Worm (Caenorhabditis elegans): ENCODE results near the gene rom-2.

Gene rom-2

ce11 chrIII:9583224-9583623 lies 12.2 kb downstream of the rom-2 start:
- TF ChIP-seq ccch-3 (GFP tag; optimal IDR thresholded peaks at IDR 0.05) (no peak), Y53G8AR.9 (GFP tag; conservative IDR thresholded peaks at IDR 0.05) (no peak), ekl-4 (GFP tag; IDR thresholded peaks at IDR 0.05) (no peak), egl-18 (GFP tag; IDR thresholded peaks at IDR 0.05) (no peak), mes-4 (tag; optimal IDR thresholded peaks at IDR 0.05) (no peak)

- TF ChIP-seq F37B4.10 (GFP tag; IDR thresholded peaks at IDR 0.05): no peak
- TF ChIP-seq attf-3 (GFP tag; conservative IDR thresholded peaks at IDR 0.05): no peak
- no peak for TF ChIP-seq chd-7 (tag; optimal IDR thresholded peaks at IDR 0.05)
- no peak for TF ChIP-seq madf-3 (GFP tag; IDR thresholded peaks at IDR 0.05)
- TF ChIP-seq B0035.1 (tag; optimal IDR thresholded peaks at IDR 0.05): no peak
- TF ChIP-seq hsf-1 (GFP tag; IDR thresholded peaks at IDR 0.05): no peak
- TF ChIP-seq ztf-3 (GFP tag; optimal IDR thresholded peaks at IDR 0.05): no peak
- TF ChIP-seq B0336.3 (GFP tag; IDR thresholded peaks at IDR 0.05): no peak
- no peak for TF ChIP-seq ama-1 (optimal IDR thresholded peaks at IDR 0.05)
- TF ChIP-seq ama-1 (GFP tag; optimal IDR thresholded peaks at IDR 0.05): no peak
- no peak for TF ChIP-seq sptf-2 (GFP tag; optimal IDR thresholded peaks at IDR 0.05)
- no peak for TF ChIP-seq lin-35 (GFP tag; optimal IDR thresholded peaks at IDR 0.05)
- TF ChIP-seq bed-2 (GFP tag; IDR thresholded peaks at IDR 0.05): no peak
- no peak for TF ChIP-seq him-1 (tag; optimal IDR thresholded peaks at IDR 0.05)
- TF ChIP-seq snpc-1.3 (tag; optimal IDR thresholded peaks at IDR 0.05; ENCODE audit: insufficient read depth): no peak
- no peak for TF ChIP-seq hrde-1 (tag; optimal IDR thresholded peaks at IDR 0.05; ENCODE audit: borderline replicate concordance)
- no peak for TF ChIP-seq xnd-1 (tag; optimal IDR thresholded peaks at IDR 0.05)
- TF ChIP-seq nhr-120 (GFP tag; IDR thresholded peaks at IDR 0.05): no peak
- TF ChIP-seq F22D6.2 (tag; optimal IDR thresholded peaks at IDR 0.05): no peak
- TF ChIP-seq lag-1 (GFP tag; IDR thresholded peaks at IDR 0.05): no peak
Observed at ce11 chrIII:9582240-9582639, 13.2 kb downstream of the rom-2 start, which contains the start of gene C48B4.3. Gene C48B4.3, minus strand, starts transcription at chrIII:9582388.

- no peak for TF ChIP-seq sea-2 (GFP tag; IDR thresholded peaks at IDR 0.05)
- TF ChIP-seq attf-5 (GFP tag; optimal IDR thresholded peaks at IDR 0.05): peak; percentile 18
- TF ChIP-seq B0035.1 (tag; optimal IDR thresholded peaks at IDR 0.05): no peak
- no peak for TF ChIP-seq cebp-1 (GFP tag; IDR thresholded peaks at IDR 0.05)
- peak; percentile 82 for TF ChIP-seq cebp-1 (tag; optimal IDR thresholded peaks at IDR 0.05)
Observed at ce11 chrIII:9580039-9580891, 15.2 kb downstream of the rom-2 start, which contains the start of gene ced-7. Gene ced-7, minus strand, starts transcription at chrIII:9580089.

ce11 chrIII:9570869-9571268 lies 24.6 kb downstream of the rom-2 start:
- TF ChIP-seq C06A6.2 (GFP tag; conservative IDR thresholded peaks at IDR 0.05) (no peak), nhr-80 (tag; optimal IDR thresholded peaks at IDR 0.05) (no peak), nhr-90 (tag; optimal IDR thresholded peaks at IDR 0.05) (no peak), lin-54 (GFP tag; optimal IDR thresholded peaks at IDR 0.05) (peak; percentile 28), nhr-27 (tag; optimal IDR thresholded peaks at IDR 0.05) (no peak), madf-8 (GFP tag; conservative IDR thresholded peaks at IDR 0.05) (no peak), ceh-100 (GFP tag; IDR thresholded peaks at IDR 0.05) (no peak), lin-35 (GFP tag; optimal IDR thresholded peaks at IDR 0.05) (peak in 1 of 3 experiments; percentile 26), ceh-40 (GFP tag; IDR thresholded peaks at IDR 0.05) (no peak), snpc-4 (GFP tag; optimal IDR thresholded peaks at IDR 0.05) (no peak), snpc-4 (tag; optimal IDR thresholded peaks at IDR 0.05) (no peak), akir-1 (GFP tag; optimal IDR thresholded peaks at IDR 0.05) (no peak), Y95B8A.8 (GFP tag; IDR thresholded peaks at IDR 0.05) (no peak), ztf-22 (GFP tag; optimal IDR thresholded peaks at IDR 0.05) (no peak), egl-44 (GFP tag; IDR thresholded peaks at IDR 0.05) (no peak), repo-1 (tag; optimal IDR thresholded peaks at IDR 0.05) (no peak), cebp-1 (GFP tag; IDR thresholded peaks at IDR 0.05) (no peak), cebp-1 (tag; optimal IDR thresholded peaks at IDR 0.05) (no peak), gei-17 (GFP tag; optimal IDR thresholded peaks at IDR 0.05) (no peak)

Measured in whole organism, young adult.